Worm (Caenorhabditis elegans): ENCODE data around the gene ZC190.7.

Gene ZC190.7

ce11 chrV:8671568-8672123, 15.0 kb downstream of the ZC190.7 start:
- TF ChIP-seq ama-1 (optimal IDR thresholded peaks at IDR 0.05) = no peak
- TF ChIP-seq aly-2 (tag; optimal IDR thresholded peaks at IDR 0.05) = peak; percentile 87
- no peak for TF ChIP-seq ZK546.5 (tag; optimal IDR thresholded peaks at IDR 0.05)
- peak; percentile 5 for TF ChIP-seq R02D3.7 (tag; optimal IDR thresholded peaks at IDR 0.05)
- TF ChIP-seq nhr-76 (tag; optimal IDR thresholded peaks at IDR 0.05) = peak; percentile 29
- TF ChIP-seq nhr-77 (tag; optimal IDR thresholded peaks at IDR 0.05) = peak; percentile 70

ce11 chrV:8670759-8671158, 15.9 kb downstream of the ZC190.7 start:
- TF ChIP-seq sea-2 (GFP tag; optimal IDR thresholded peaks at IDR 0.05) = no peak
- no peak for TF ChIP-seq tbx-2 (tag; optimal IDR thresholded peaks at IDR 0.05)

- TF ChIP-seq hmg-11 (tag; optimal IDR thresholded peaks at IDR 0.05) = no peak
- peak; percentile 83 for TF ChIP-seq elt-1 (tag; optimal IDR thresholded peaks at IDR 0.05)
- TF ChIP-seq nhr-76 (tag; optimal IDR thresholded peaks at IDR 0.05) = no peak
- no peak for TF ChIP-seq ZK546.5 (tag; optimal IDR thresholded peaks at IDR 0.05)
- TF ChIP-seq elt-3 (tag; optimal IDR thresholded peaks at IDR 0.05) = no peak
- no peak for TF ChIP-seq lin-39 (tag; optimal IDR thresholded peaks at IDR 0.05)
- peak; percentile 44 for TF ChIP-seq nhr-25 (tag; optimal IDR thresholded peaks at IDR 0.05)
Observed at ce11 chrV:8668224-8668623, 18.4 kb downstream of the ZC190.7 start.

- TF ChIP-seq elt-2 (tag; optimal IDR thresholded peaks at IDR 0.05) (no peak), mdl-1 (tag; optimal IDR thresholded peaks at IDR 0.05) (no peak), nhr-11 (tag; optimal IDR thresholded peaks at IDR 0.05) (no peak), nhr-25 (tag; optimal IDR thresholded peaks at IDR 0.05) (peak; percentile 30), lin-39 (tag; optimal IDR thresholded peaks at IDR 0.05) (peak; percentile 4), ztf-11 (tag; optimal IDR thresholded peaks at IDR 0.05) (no peak), jun-1 (tag; optimal IDR thresholded peaks at IDR 0.05) (no peak), ceh-82 (tag; optimal IDR thresholded peaks at IDR 0.05) (no peak)
Observed at ce11 chrV:8667230-8668021, 19.2 kb downstream of the ZC190.7 start.

- TF ChIP-seq jun-1 (tag; optimal IDR thresholded peaks at IDR 0.05) = no peak
- no peak for TF ChIP-seq nhr-28 (tag; optimal IDR thresholded peaks at IDR 0.05)
- TF ChIP-seq mml-1 (tag; optimal IDR thresholded peaks at IDR 0.05) = no peak
- no peak for TF ChIP-seq sea-2 (GFP tag; optimal IDR thresholded peaks at IDR 0.05)
- no peak for TF ChIP-seq nhr-25 (tag; optimal IDR thresholded peaks at IDR 0.05)
- TF ChIP-seq lin-39 (tag; optimal IDR thresholded peaks at IDR 0.05) = no peak
- no peak for TF ChIP-seq elt-2 (tag; optimal IDR thresholded peaks at IDR 0.05)
- no peak for TF ChIP-seq pha-4 (tag; optimal IDR thresholded peaks at IDR 0.05)
- TF ChIP-seq pqm-1 (tag; optimal IDR thresholded peaks at IDR 0.05) = no peak
- no peak for TF ChIP-seq skn-1 (tag; optimal IDR thresholded peaks at IDR 0.05)
- TF ChIP-seq lsy-12 (tag; optimal IDR thresholded peaks at IDR 0.05) = no peak
- TF ChIP-seq ceh-9 (tag; optimal IDR thresholded peaks at IDR 0.05) = no peak
- no peak for TF ChIP-seq elt-3 (tag; optimal IDR thresholded peaks at IDR 0.05)
- no peak for TF ChIP-seq nhr-76 (tag; optimal IDR thresholded peaks at IDR 0.05)
Observed at ce11 chrV:8665765-8666164, 20.9 kb downstream of the ZC190.7 start, which contains the start of gene ZC190.4. TSS of gene ZC190.4 (plus strand) at chrV:8666065.

- no peak for TF ChIP-seq egl-5 (tag; optimal IDR thresholded peaks at IDR 0.05)
- TF ChIP-seq lin-39 (tag; optimal IDR thresholded peaks at IDR 0.05) = peak; percentile 66
- no peak for TF ChIP-seq nhr-237 (tag; optimal IDR thresholded peaks at IDR 0.05)
- no peak for TF ChIP-seq unc-39 (tag; optimal IDR thresholded peaks at IDR 0.05)
- no peak for TF ChIP-seq ceh-9 (tag; optimal IDR thresholded peaks at IDR 0.05)
- TF ChIP-seq elt-1 (tag; optimal IDR thresholded peaks at IDR 0.05) = no peak
- TF ChIP-seq eor-1 (tag; optimal IDR thresholded peaks at IDR 0.05) = no peak
- TF ChIP-seq hmg-11 (tag; optimal IDR thresholded peaks at IDR 0.05) = peak; percentile 9
- TF ChIP-seq nfya-1 (tag; optimal IDR thresholded peaks at IDR 0.05; ENCODE audit: insufficient read depth) = peak; percentile 56
- no peak for TF ChIP-seq nhr-77 (tag; optimal IDR thresholded peaks at IDR 0.05)
- no peak for TF ChIP-seq mdl-1 (tag; optimal IDR thresholded peaks at IDR 0.05)
- no peak for TF ChIP-seq ceh-28 (tag; optimal IDR thresholded peaks at IDR 0.05)
- peak; percentile 15 for TF ChIP-seq snpc-4 (tag; optimal IDR thresholded peaks at IDR 0.05)
- no peak for TF ChIP-seq unc-62 (GFP tag; optimal IDR thresholded peaks at IDR 0.05)
- TF ChIP-seq skn-1 (tag; optimal IDR thresholded peaks at IDR 0.05) = no peak
- no peak for TF ChIP-seq nhr-12 (tag; optimal IDR thresholded peaks at IDR 0.05)
- no peak for TF ChIP-seq ama-1 (optimal IDR thresholded peaks at IDR 0.05)
- TF ChIP-seq lin-15B (tag; optimal IDR thresholded peaks at IDR 0.05) = no peak
- TF ChIP-seq elt-3 (tag; optimal IDR thresholded peaks at IDR 0.05) = no peak
- peak; percentile 66 for TF ChIP-seq tbx-2 (tag; optimal IDR thresholded peaks at IDR 0.05)
- TF ChIP-seq daf-12 (tag; optimal IDR thresholded peaks at IDR 0.05) = no peak
Observed at ce11 chrV:8663023-8663422, 23.6 kb downstream of the ZC190.7 start.
